Fruit fly (Drosophila melanogaster) whole organism, pupa: ENCODE data around the gene CG10286.

Source experiments
- CG17806 ChIP-seq: fragments of 200-800 bp; sonication (Bioruptor generic); optimal IDR thresholded peaks from 2 replicates; lab custom pipeline; 2018; ENCODE audit warnings: missing biosample characterization, mild to moderate bottlenecking, missing genetic modification characterization, moderate library complexity
- CG34367 ChIP-seq: fragments of 200-800 bp; sonication (Bioruptor generic); optimal IDR thresholded peaks from 2 replicates; lab custom pipeline; 2018; ENCODE audit warnings: missing biosample characterization, mild to moderate bottlenecking, missing genetic modification characterization
- CG9948 ChIP-seq: fragments of 200-800 bp; sonication (Bioruptor generic); optimal IDR thresholded peaks from 2 replicates; lab custom pipeline; 2018; ENCODE audit warnings: missing biosample characterization, mild to moderate bottlenecking, missing genetic modification characterization, moderate library complexity
- Pif1A ChIP-seq: fragments of 200-800 bp; sonication (Bioruptor generic); optimal IDR thresholded peaks from 3 replicates; lab custom pipeline; 2016; ENCODE audit warnings: missing biosample characterization, missing genetic modification characterization
- fd96Ca ChIP-seq: fragments of 200-800 bp; sonication (Bioruptor generic); IDR thresholded peaks from 3 replicates; pipeline ENCODE4 v1.3.6; 2022; ENCODE audit warnings: missing biosample characterization, missing genetic modification characterization
- rn ChIP-seq: fragments of 200-800 bp; sonication (Bioruptor generic); IDR thresholded peaks from 2 replicates; pipeline ENCODE4 v1.3.6; 2022; ENCODE audit warnings: missing biosample characterization, missing genetic modification characterization

dm6 chr3R:6403674-6404073 is 34.9 kb downstream of the CG10286 start:
- TF ChIP-seq rn (GFP tag; lab: Robert Waterston, UW) (no peak), CG17806 (tag; lab: Kevin White, UChicago) (no peak), CG9948 (tag; lab: Kevin White, UChicago) (no peak), fd96Ca (GFP tag; lab: Robert Waterston, UW) (no peak), CG34367 (tag; lab: Kevin White, UChicago) (no peak), Pif1A (GFP tag; lab: Kevin White, UChicago) (no peak)
